Worm (Caenorhabditis elegans) whole organism, young adult: ENCODE measurements around the gene F41C6.6.
"Not testable (repeated sequence)": the region's sequence is repeated elsewhere in the genome, so short reads cannot be mapped to it uniquely, and the experiment has no call there.

Experiments used
- B0019.2 ChIP-seq: fragments of 200-800 bp; sonication (Bioruptor generic); conservative IDR thresholded peaks from 2 replicates; pipeline ENCODE4 v1.3.6; 2022; ENCODE audit warnings: missing genetic modification reagents, missing genetic modification characterization, missing compliant biosample characterization
- C06A6.2 ChIP-seq: fragments of 200-800 bp; sonication (Bioruptor generic); conservative IDR thresholded peaks from 2 replicates; pipeline ENCODE4 v1.3.6; 2022; ENCODE audit warnings: missing genetic modification characterization, missing compliant biosample characterization
- F33H1.4 ChIP-seq: fragments of 200-800 bp; sonication (Bioruptor generic); IDR thresholded peaks from 2 replicates; pipeline ENCODE4 v1.3.6; 2022; ENCODE audit warnings: missing genetic modification reagents, missing genetic modification characterization, missing compliant biosample characterization
- K11D2.4 ChIP-seq: fragments of 200-800 bp; sonication (Bioruptor generic); IDR thresholded peaks from 2 replicates; pipeline ENCODE4 v1.3.6; 2022; ENCODE audit warnings: missing genetic modification reagents, missing genetic modification characterization, missing compliant biosample characterization
- Y53F4B.3 ChIP-seq: fragments of 200-800 bp; sonication (Bioruptor generic); IDR thresholded peaks from 2 replicates; pipeline ENCODE4 v1.3.6; 2022; ENCODE audit warnings: missing genetic modification reagents, missing genetic modification characterization, missing compliant biosample characterization
- aptf-2 ChIP-seq: fragments of 200-800 bp; sonication (Bioruptor generic); conservative IDR thresholded peaks from 2 replicates; pipeline ENCODE4 v1.3.6; 2022; ENCODE audit warnings: missing genetic modification reagents, missing genetic modification characterization, missing compliant biosample characterization
- aptf-3 ChIP-seq: fragments of 200-800 bp; sonication (Bioruptor generic); IDR thresholded peaks from 2 replicates; pipeline ENCODE4 v1.3.6; 2022; ENCODE audit warnings: missing genetic modification characterization, missing compliant biosample characterization
- atf-7 ChIP-seq: sonication (generic microtip); optimal IDR thresholded peaks from 2 replicates; lab custom pipeline; 2017; ENCODE audit warnings: mild to moderate bottlenecking, missing genetic modification characterization, missing compliant biosample characterization
- athp-1 ChIP-seq: sonication (generic microtip); optimal IDR thresholded peaks from 2 replicates; lab custom pipeline; 2017; ENCODE audit warnings: mild to moderate bottlenecking, missing genetic modification characterization, missing compliant biosample characterization
- ccch-3 ChIP-seq: fragments of 200-800 bp; sonication (Bioruptor generic); optimal IDR thresholded peaks from 2 replicates; lab custom pipeline; 2018; ENCODE audit warnings: mild to moderate bottlenecking, missing genetic modification characterization, missing compliant biosample characterization
- ceh-27 ChIP-seq: fragments of 200-800 bp; sonication (Bioruptor generic); optimal IDR thresholded peaks from 2 replicates; lab custom pipeline; 2018; ENCODE audit warnings: mild to moderate bottlenecking, missing genetic modification characterization, moderate library complexity, missing compliant biosample characterization
- ceh-58 ChIP-seq: fragments of 200-800 bp; sonication (Bioruptor generic); IDR thresholded peaks from 2 replicates; pipeline ENCODE4 v1.3.6; 2022; ENCODE audit warnings: missing genetic modification characterization, missing compliant biosample characterization
- ceh-91 ChIP-seq: fragments of 200-800 bp; sonication (Bioruptor generic); IDR thresholded peaks from 2 replicates; pipeline ENCODE4 v1.3.6; 2022; ENCODE audit warnings: missing genetic modification reagents, missing genetic modification characterization, missing compliant biosample characterization
- chd-7 ChIP-seq: sonication (generic microtip); optimal IDR thresholded peaks from 2 replicates; lab custom pipeline; 2016; ENCODE audit warnings: mild to moderate bottlenecking, missing genetic modification characterization, moderate library complexity, missing compliant biosample characterization
- efl-1 ChIP-seq: fragments of 150-350 bp; optimal IDR thresholded peaks from 2 replicates; lab custom pipeline; 2014; ENCODE audit warnings: missing biosample characterization, missing genetic modification reagents, missing genetic modification characterization
- egrh-3 ChIP-seq: fragments of 200-800 bp; sonication (Bioruptor generic); IDR thresholded peaks from 2 replicates; pipeline ENCODE4 v1.3.6; 2022; ENCODE audit warnings: missing genetic modification reagents, missing genetic modification characterization, missing compliant biosample characterization
- ekl-4 ChIP-seq: fragments of 200-800 bp; sonication (Bioruptor generic); IDR thresholded peaks from 2 replicates; pipeline ENCODE4 v1.3.6; 2022; ENCODE audit warnings: missing genetic modification reagents, missing genetic modification characterization, missing compliant biosample characterization
- gei-17 ChIP-seq: fragments of 200-800 bp; sonication (Bioruptor generic); optimal IDR thresholded peaks from 2 replicates; lab custom pipeline; 2018; ENCODE audit warnings: mild to moderate bottlenecking, missing genetic modification characterization, missing compliant biosample characterization
- hmg-1.2 ChIP-seq: fragments of 200-800 bp; sonication (Bioruptor generic); IDR thresholded peaks from 2 replicates; pipeline ENCODE4 v1.3.6; 2022; ENCODE audit warnings: missing genetic modification reagents, missing genetic modification characterization, missing compliant biosample characterization
- hsf-1 ChIP-seq: fragments of 200-800 bp; sonication (Bioruptor generic); IDR thresholded peaks from 2 replicates; pipeline ENCODE4 v1.3.6; 2022; ENCODE audit warnings: missing genetic modification reagents, missing genetic modification characterization, missing compliant biosample characterization
- lin-26 ChIP-seq: fragments of 200-800 bp; sonication (Bioruptor generic); IDR thresholded peaks from 2 replicates; pipeline ENCODE4 v1.3.6; 2022; ENCODE audit warnings: missing genetic modification reagents, missing genetic modification characterization, missing compliant biosample characterization
- lin-35 ChIP-seq, 3 experiments: fragments of 150-350 bp in 2 of 3; sonication (generic microtip) in 1 of 3; optimal IDR thresholded peaks; 2 replicates each; lab custom pipeline; 2014 to 2018; ENCODE audit warnings: missing biosample characterization in 3 of 3, missing genetic modification characterization in 3 of 3, missing genetic modification reagents in 3 of 3
- lin-40 ChIP-seq: sonication (generic microtip); optimal IDR thresholded peaks from 2 replicates; lab custom pipeline; 2016; ENCODE audit warnings: missing genetic modification characterization, mild to moderate bottlenecking, missing compliant biosample characterization, missing genotype, missing genetic modification reagents
- lin-54 ChIP-seq: fragments of 200-800 bp; sonication (Bioruptor generic); optimal IDR thresholded peaks from 2 replicates; lab custom pipeline; 2018; ENCODE audit warnings: mild to moderate bottlenecking, missing genetic modification characterization, missing compliant biosample characterization
- lsl-1 ChIP-seq: fragments of 200-800 bp; sonication (Bioruptor generic); optimal IDR thresholded peaks from 2 replicates; lab custom pipeline; 2018; ENCODE audit warnings: mild to moderate bottlenecking, missing genetic modification characterization, moderate library complexity, missing compliant biosample characterization
- madf-10 ChIP-seq: sonication (generic microtip); optimal IDR thresholded peaks from 2 replicates; lab custom pipeline; 2016; ENCODE audit warnings: mild to moderate bottlenecking, missing genetic modification characterization, missing compliant biosample characterization
- mes-4 ChIP-seq: sonication (generic microtip); optimal IDR thresholded peaks from 2 replicates; lab custom pipeline; 2016; ENCODE audit warnings: missing genotype, missing genetic modification characterization, missing compliant biosample characterization
- nfya-1 ChIP-seq: sonication (generic microtip); optimal IDR thresholded peaks from 2 replicates; lab custom pipeline; 2017; ENCODE audit warnings: antibody characterized with exemption, missing compliant biosample characterization, missing genetic modification characterization, borderline replicate concordance; ENCODE audit not compliant: insufficient read depth
- nfya-2 ChIP-seq: fragments of 200-800 bp; sonication (Bioruptor generic); IDR thresholded peaks from 2 replicates; pipeline ENCODE4 v1.3.6; 2022; ENCODE audit warnings: missing genetic modification reagents, missing genetic modification characterization, missing compliant biosample characterization
- nfyb-1 ChIP-seq: fragments of 200-800 bp; sonication (Bioruptor generic); IDR thresholded peaks from 2 replicates; pipeline ENCODE4 v1.3.6; 2022; ENCODE audit warnings: missing genetic modification reagents, missing genetic modification characterization, missing compliant biosample characterization
- nhr-27 ChIP-seq: fragments of 200-800 bp; sonication (Bioruptor generic); optimal IDR thresholded peaks from 2 replicates; lab custom pipeline; 2018; ENCODE audit warnings: mild to moderate bottlenecking, missing genetic modification characterization, moderate library complexity, missing compliant biosample characterization
- nhr-90 ChIP-seq: sonication (generic microtip); optimal IDR thresholded peaks from 2 replicates; lab custom pipeline; 2016; ENCODE audit warnings: missing genotype, mild to moderate bottlenecking, missing genetic modification characterization, missing compliant biosample characterization
- rec-8 ChIP-seq, 2 experiments: sonication (generic microtip); optimal IDR thresholded peaks; 2 replicates each; lab custom pipeline; 2016; ENCODE audit warnings: mild to moderate bottlenecking in 2 of 2, missing genetic modification characterization in 2 of 2, missing genetic modification reagents in 2 of 2, missing genotype in 2 of 2, missing biosample characterization in 1 of 2, missing compliant biosample characterization in 1 of 2, moderate library complexity in 1 of 2
- repo-1 ChIP-seq: sonication (generic microtip); optimal IDR thresholded peaks from 2 replicates; lab custom pipeline; 2017; ENCODE audit warnings: mild to moderate bottlenecking, missing genetic modification characterization, missing compliant biosample characterization
- snpc-1.1 ChIP-seq: sonication (generic microtip); optimal IDR thresholded peaks from 2 replicates; lab custom pipeline; 2017; ENCODE audit warnings: missing genetic modification characterization, mild to moderate bottlenecking, missing compliant biosample characterization, antibody characterized with exemption, moderate library complexity, missing genotype, missing genetic modification reagents; ENCODE audit not compliant: insufficient read depth
- snpc-1.3 ChIP-seq: sonication (generic microtip); optimal IDR thresholded peaks from 2 replicates; lab custom pipeline; 2017; ENCODE audit warnings: missing genetic modification characterization, mild to moderate bottlenecking, missing compliant biosample characterization, antibody characterized with exemption, moderate library complexity, missing genotype, missing genetic modification reagents; ENCODE audit not compliant: insufficient read depth
- snpc-3.4 ChIP-seq: sonication (generic microtip); optimal IDR thresholded peaks from 2 replicates; lab custom pipeline; 2017; ENCODE audit warnings: missing genetic modification characterization, mild to moderate bottlenecking, missing compliant biosample characterization, antibody characterized with exemption, moderate library complexity, missing genotype, missing genetic modification reagents
- somi-1 ChIP-seq: fragments of 200-800 bp; sonication (Bioruptor generic); optimal IDR thresholded peaks from 2 replicates; lab custom pipeline; 2018; ENCODE audit warnings: mild to moderate bottlenecking, missing genetic modification characterization, missing compliant biosample characterization
- zim-3 ChIP-seq: sonication (generic microtip); optimal IDR thresholded peaks from 2 replicates; lab custom pipeline; 2017; ENCODE audit warnings: mild to moderate bottlenecking, missing genetic modification characterization, moderate library complexity, missing compliant biosample characterization
- ztf-22 ChIP-seq: fragments of 200-800 bp; sonication (Bioruptor generic); optimal IDR thresholded peaks from 2 replicates; lab custom pipeline; 2018; ENCODE audit warnings: mild to moderate bottlenecking, missing genetic modification characterization, moderate library complexity, missing compliant biosample characterization
- ztf-26 ChIP-seq: sonication (generic microtip); optimal IDR thresholded peaks from 2 replicates; lab custom pipeline; 2017; ENCODE audit warnings: missing genetic modification characterization, missing compliant biosample characterization
- ztf-28 ChIP-seq: fragments of 200-800 bp; sonication (Bioruptor generic); IDR thresholded peaks from 2 replicates; pipeline ENCODE4 v1.3.6; 2022; ENCODE audit warnings: missing genetic modification reagents, missing genetic modification characterization, missing compliant biosample characterization
- ztf-3 ChIP-seq: fragments of 200-800 bp; sonication (Bioruptor generic); optimal IDR thresholded peaks from 2 replicates; lab custom pipeline; 2018; ENCODE audit warnings: mild to moderate bottlenecking, missing genetic modification characterization, missing compliant biosample characterization
- ztf-6 ChIP-seq: fragments of 200-800 bp; sonication (Bioruptor generic); IDR thresholded peaks from 2 replicates; pipeline ENCODE4 v1.3.6; 2022; ENCODE audit warnings: missing genetic modification reagents, missing genetic modification characterization, missing compliant biosample characterization

Gene F41C6.6

DNA sequence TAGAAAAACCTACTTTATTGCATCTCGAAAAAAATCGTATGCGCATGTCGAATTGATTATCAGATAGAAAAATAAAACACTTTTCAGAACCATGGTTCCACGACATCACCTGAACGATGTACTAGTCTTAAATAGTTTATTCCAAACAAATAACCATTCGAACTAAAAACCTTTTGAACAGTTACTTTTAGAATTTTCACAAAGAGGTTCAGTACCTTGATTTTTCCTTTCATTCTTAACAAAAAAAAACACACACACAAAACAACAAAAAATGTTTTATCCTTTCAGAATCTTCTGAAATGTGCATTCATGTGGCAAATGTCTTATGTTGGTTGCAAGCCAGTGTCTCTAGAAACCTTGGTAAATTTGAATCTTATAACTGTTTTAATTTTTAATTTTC is 7.0 kb downstream of the F41C6.6 start, which contains the start of gene F41C6.4 (continued):
- TF ChIP-seq B0019.2 (GFP tag; lab: Robert Waterston, UW) (no peak), ekl-4 (GFP tag; lab: Robert Waterston, UW) (no peak), F33H1.4 (no peak), snpc-3.4 (tag; lab: Kevin White, UChicago) (no peak), ccch-3 (GFP tag; lab: Kevin White, UChicago) (no peak), snpc-1.1 (tag; lab: Kevin White, UChicago) (no peak), ceh-58 (GFP tag; lab: Robert Waterston, UW) (no peak), nhr-90 (no peak), somi-1 (GFP tag; lab: Kevin White, UChicago) (no peak)

DNA sequence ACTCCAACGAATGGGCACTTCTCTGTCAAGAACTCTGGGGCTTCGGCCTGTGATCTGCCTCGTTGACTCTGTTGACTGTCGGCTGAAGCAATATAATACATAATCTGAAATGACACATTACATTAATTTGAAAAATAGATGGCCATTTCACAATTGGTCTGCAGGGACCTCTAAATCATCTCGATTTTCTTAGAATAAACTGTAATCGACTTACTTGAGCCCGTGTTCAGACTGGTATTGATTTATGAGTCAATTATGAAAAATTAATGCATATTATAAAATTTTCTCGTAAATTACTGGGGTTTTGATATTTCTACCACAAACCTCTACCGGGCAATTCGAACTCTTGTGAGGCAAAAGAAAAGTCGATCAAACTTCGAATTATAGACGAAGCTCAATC is 13.0 kb downstream of the F41C6.6 start, which contains the start of gene C53B7.6:
Gene C53B7.6, minus strand, starts transcription at position 101 of the 400 bp plus-strand sequence.
- TF ChIP-seq aptf-2; madf-10; athp-1 (tag; lab: Kevin White, UChicago): not testable (repeated sequence)

DNA sequence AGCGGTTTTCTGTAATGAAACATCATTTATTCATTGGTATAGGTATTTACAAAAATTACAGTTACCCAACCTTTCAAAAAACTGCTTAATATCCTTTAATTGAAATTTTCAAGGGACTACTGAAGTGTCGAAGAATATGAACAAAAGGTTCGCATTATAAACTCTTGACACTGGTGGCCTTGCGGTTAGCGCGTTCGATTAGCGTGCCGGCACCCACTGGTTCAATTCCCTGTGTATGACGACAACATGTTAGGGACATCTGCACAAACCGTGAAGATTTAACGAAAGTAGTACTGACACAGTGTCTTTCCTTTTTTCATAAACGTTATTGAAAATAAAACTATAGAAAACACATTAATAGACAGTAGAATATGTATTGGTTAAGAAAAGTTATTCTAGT is 14.0 kb downstream of the F41C6.6 start:
- peak; percentile 72 for TF ChIP-seq repo-1
- peak; percentile 87 for TF ChIP-seq nhr-90
- TF ChIP-seq lin-35 (GFP tag; optimal IDR thresholded peaks at IDR 0.05; lab: Kevin White, UChicago): peak in 1 of 3 experiments; percentile 76
- peak; percentile 77 for TF ChIP-seq ceh-27 (GFP tag; lab: Kevin White, UChicago)
- no peak for TF ChIP-seq nfya-1 (tag; lab: Kevin White, UChicago)
- TF ChIP-seq zim-3 (tag; lab: Kevin White, UChicago): peak; percentile 91
- TF ChIP-seq ccch-3 (GFP tag; lab: Kevin White, UChicago): no peak
- peak; percentile 88 to 95 for TF ChIP-seq rec-8 (tag; optimal IDR thresholded peaks at IDR 0.05; lab: Kevin White, UChicago)
- peak; percentile 39 for TF ChIP-seq lsl-1 (GFP tag; lab: Kevin White, UChicago)
- peak; percentile 56; the same call in 1 of the 2 replicates for TF ChIP-seq hsf-1 (GFP tag; lab: Robert Waterston, UW)
- TF ChIP-seq egrh-3 (GFP tag; lab: Robert Waterston, UW): no peak
- peak; percentile 77 for TF ChIP-seq ekl-4 (GFP tag; lab: Robert Waterston, UW)
- peak; percentile 23 for TF ChIP-seq efl-1 (GFP tag; lab: Kevin White, UChicago)
- TF ChIP-seq mes-4: peak; percentile 91
- no peak for TF ChIP-seq ceh-91
- no peak for TF ChIP-seq F33H1.4
- peak; percentile 96 for TF ChIP-seq lin-26
- no peak for TF ChIP-seq ztf-6 (GFP tag; lab: Robert Waterston, UW)
- TF ChIP-seq nfya-2 (GFP tag; lab: Robert Waterston, UW): 0 out of 2 replicates have a peak, but pooled peaks have one; percentile 18
- peak; percentile 64 for TF ChIP-seq lin-54 (GFP tag; lab: Kevin White, UChicago)
- peak; percentile 58 for TF ChIP-seq atf-7 (tag; lab: Kevin White, UChicago)
- peak; percentile 65 for TF ChIP-seq ztf-22 (GFP tag; lab: Kevin White, UChicago)
- TF ChIP-seq hmg-1.2 (GFP tag; lab: Robert Waterston, UW): peak; percentile 83
- TF ChIP-seq chd-7: peak; percentile 84
- TF ChIP-seq snpc-1.3 (tag; lab: Kevin White, UChicago): peak; percentile 86
- no peak for TF ChIP-seq Y53F4B.3 (GFP tag; lab: Robert Waterston, UW)
- TF ChIP-seq lin-40: peak; percentile 57
- TF ChIP-seq ztf-28: 0 out of 2 replicates have a peak, but pooled peaks have one; percentile 44
- TF ChIP-seq ztf-3 (GFP tag; lab: Kevin White, UChicago): no peak
- peak; percentile 87; the same call in 1 of the 2 replicates for TF ChIP-seq aptf-3 (GFP tag; lab: Robert Waterston, UW)
- TF ChIP-seq ztf-26: peak; percentile 65
- 0 out of 2 replicates have a peak, but pooled peaks have one; percentile 47 for TF ChIP-seq K11D2.4 (GFP tag; lab: Robert Waterston, UW)
- peak; percentile 68 for TF ChIP-seq gei-17 (GFP tag; lab: Kevin White, UChicago)
- peak; percentile 91 for TF ChIP-seq nfyb-1 (GFP tag; lab: Robert Waterston, UW)
- peak; percentile 64 for TF ChIP-seq nhr-27
- no peak; the same call in 1 of the 2 replicates for TF ChIP-seq C06A6.2 (GFP tag; lab: Robert Waterston, UW)
